Worm (Caenorhabditis elegans) whole organism, L4 larva: ENCODE measurements around the gene cyp-14A2.

Experiments
- T20F7.1 ChIP-seq: fragments of 200-800 bp; sonication (Bioruptor generic); optimal IDR thresholded peaks from 2 replicates; lab custom pipeline; 2018; ENCODE audit warnings: mild to moderate bottlenecking, missing genetic modification characterization, missing compliant biosample characterization
- Y105C5A.15 ChIP-seq: fragments of 200-800 bp; sonication (Bioruptor generic); IDR thresholded peaks from 2 replicates; pipeline ENCODE4 v1.3.6; 2022; ENCODE audit warnings: missing genetic modification characterization, missing compliant biosample characterization
- Y48G9A.11 ChIP-seq: fragments of 200-800 bp; sonication (Bioruptor generic); IDR thresholded peaks from 2 replicates; pipeline ENCODE4 v1.3.6; 2022; ENCODE audit warnings: missing genetic modification reagents, missing genetic modification characterization, missing compliant biosample characterization
- Y75B8A.6 ChIP-seq: fragments of 200-800 bp; sonication (Bioruptor generic); IDR thresholded peaks from 2 replicates; pipeline ENCODE4 v1.3.6; 2022; ENCODE audit warnings: missing genetic modification reagents, missing genetic modification characterization, missing compliant biosample characterization
- aly-2 ChIP-seq: sonication (generic microtip); optimal IDR thresholded peaks from 2 replicates; lab custom pipeline; 2018; ENCODE audit warnings: missing biosample characterization, missing genetic modification characterization
- ama-1 ChIP-seq: fragments of 150-350 bp; optimal IDR thresholded peaks from 2 replicates; lab custom pipeline; 2014; ENCODE audit warnings: inconsistent platforms, mixed read lengths
- arid-1 ChIP-seq: fragments of 200-800 bp; sonication (Bioruptor generic); conservative IDR thresholded peaks from 2 replicates; pipeline ENCODE4 v1.3.6; 2022; ENCODE audit warnings: missing genetic modification reagents, missing genetic modification characterization, missing compliant biosample characterization
- attf-4 ChIP-seq: sonication (generic microtip); optimal IDR thresholded peaks from 3 replicates; lab custom pipeline; 2017; ENCODE audit warnings: missing biosample characterization, missing genetic modification characterization
- ceh-20 ChIP-seq: fragments of 200-800 bp; sonication (Bioruptor generic); IDR thresholded peaks from 2 replicates; pipeline ENCODE4 v1.3.6; 2022; ENCODE audit warnings: missing genetic modification reagents, missing genetic modification characterization, missing compliant biosample characterization
- ceh-32 ChIP-seq: sonication (generic microtip); optimal IDR thresholded peaks from 2 replicates; lab custom pipeline; 2016; ENCODE audit warnings: mild to moderate bottlenecking, missing genetic modification characterization, missing compliant biosample characterization; ENCODE audit not compliant: poor library complexity
- ceh-62 ChIP-seq: sonication (generic microtip); optimal IDR thresholded peaks from 2 replicates; lab custom pipeline; 2017; ENCODE audit warnings: missing biosample characterization, missing genetic modification characterization
- ces-1 ChIP-seq: fragments of 150-350 bp; sonication (generic microtip); optimal IDR thresholded peaks from 4 replicates; lab custom pipeline; 2014; ENCODE audit warnings: missing biosample characterization, missing genetic modification reagents, missing genetic modification characterization
- daf-16 ChIP-seq, 3 experiments: sonication (generic microtip); optimal IDR thresholded peaks; 2 replicates each; lab custom pipeline; 2016 to 2017; ENCODE audit warnings: missing genetic modification characterization in 3 of 3, missing genetic modification reagents in 3 of 3, mild to moderate bottlenecking in 2 of 3, missing compliant biosample characterization in 2 of 3, missing biosample characterization in 1 of 3, moderate library complexity in 1 of 3
- dmd-6 ChIP-seq: fragments of 200-800 bp; sonication (Bioruptor generic); IDR thresholded peaks from 2 replicates; pipeline ENCODE4 v1.3.6; 2022; ENCODE audit warnings: missing genetic modification reagents, missing genetic modification characterization, missing compliant biosample characterization
- dmd-8 ChIP-seq: fragments of 200-800 bp; sonication (Bioruptor generic); IDR thresholded peaks from 2 replicates; pipeline ENCODE4 v1.3.6; 2022; ENCODE audit warnings: missing genetic modification characterization, missing compliant biosample characterization
- dve-1 ChIP-seq: sonication (generic microtip); optimal IDR thresholded peaks from 2 replicates; lab custom pipeline; 2017; ENCODE audit warnings: antibody characterized with exemption, mild to moderate bottlenecking, missing genetic modification characterization, missing compliant biosample characterization; ENCODE audit not compliant: insufficient read depth
- egl-27 ChIP-seq: sonication (generic microtip); optimal IDR thresholded peaks from 3 replicates; lab custom pipeline; 2017; ENCODE audit warnings: missing biosample characterization, missing genetic modification reagents, missing genetic modification characterization
- egl-43 ChIP-seq: fragments of 200-800 bp; sonication (Bioruptor generic); IDR thresholded peaks from 2 replicates; pipeline ENCODE4 v1.3.6; 2022; ENCODE audit warnings: missing genetic modification reagents, missing genetic modification characterization, missing compliant biosample characterization
- fkh-10 ChIP-seq: fragments of 150-350 bp; optimal IDR thresholded peaks from 2 replicates; lab custom pipeline; 2014; ENCODE audit warnings: missing biosample characterization, missing genetic modification reagents, missing genetic modification characterization
- fos-1 ChIP-seq: fragments of 150-350 bp; optimal IDR thresholded peaks from 2 replicates; lab custom pipeline; 2014; ENCODE audit warnings: missing biosample characterization, missing genetic modification characterization
- hlh-11 ChIP-seq: fragments of 200-800 bp; sonication (Bioruptor generic); optimal IDR thresholded peaks from 2 replicates; lab custom pipeline; 2018; ENCODE audit warnings: mild to moderate bottlenecking, missing genetic modification characterization, missing compliant biosample characterization
- hmg-1.1 ChIP-seq: fragments of 200-800 bp; sonication (Bioruptor generic); IDR thresholded peaks from 2 replicates; pipeline ENCODE4 v1.3.6; 2022; ENCODE audit warnings: missing genetic modification reagents, missing genetic modification characterization, missing compliant biosample characterization
- lim-7 ChIP-seq: fragments of 200-800 bp; sonication (Bioruptor generic); IDR thresholded peaks from 2 replicates; pipeline ENCODE4 v1.3.6; 2022; ENCODE audit warnings: missing genetic modification characterization, missing compliant biosample characterization
- lin-1 ChIP-seq: fragments of 200-800 bp; sonication (Bioruptor generic); IDR thresholded peaks from 2 replicates; pipeline ENCODE4 v1.3.6; 2022; ENCODE audit warnings: missing genetic modification reagents, missing genetic modification characterization, missing compliant biosample characterization
- lin-13 ChIP-seq: fragments of 150-350 bp; optimal IDR thresholded peaks from 2 replicates; lab custom pipeline; 2014; ENCODE audit warnings: missing biosample characterization, missing genetic modification reagents, missing genetic modification characterization
- lin-15B ChIP-seq: fragments of 150-350 bp; sonication (generic microtip); optimal IDR thresholded peaks from 3 replicates; lab custom pipeline; 2014; ENCODE audit warnings: missing biosample characterization, missing genetic modification characterization
- lin-29 ChIP-seq: fragments of 200-800 bp; sonication (Bioruptor generic); IDR thresholded peaks from 2 replicates; pipeline ENCODE4 v1.3.6; 2022; ENCODE audit warnings: missing genetic modification reagents, missing genetic modification characterization, missing compliant biosample characterization
- lin-38 ChIP-seq: fragments of 200-800 bp; sonication (Bioruptor generic); IDR thresholded peaks from 2 replicates; pipeline ENCODE4 v1.3.6; 2022; ENCODE audit warnings: missing genetic modification reagents, missing genetic modification characterization, missing compliant biosample characterization
- lsy-2 ChIP-seq, 2 experiments: fragments of 150-350 bp in 1 of 2; sonication (generic microtip) in 1 of 2; optimal IDR thresholded peaks; 2 replicates each; lab custom pipeline; 2014 to 2017; ENCODE audit warnings: missing biosample characterization in 2 of 2, missing genetic modification characterization in 2 of 2
- madf-9 ChIP-seq: fragments of 200-800 bp; sonication (Bioruptor generic); conservative IDR thresholded peaks from 2 replicates; pipeline ENCODE4 v1.3.6; 2022; ENCODE audit warnings: missing genetic modification reagents, missing genetic modification characterization, missing compliant biosample characterization
- mdl-1 ChIP-seq, 2 experiments: fragments of 150-350 bp in 1 of 2; sonication (generic microtip) in 1 of 2; optimal IDR thresholded peaks; 2 replicates each; lab custom pipeline; 2014 to 2017; ENCODE audit warnings: missing biosample characterization in 2 of 2, missing genetic modification characterization in 2 of 2
- mep-1 ChIP-seq: fragments of 150-350 bp; sonication (generic microtip); optimal IDR thresholded peaks from 3 replicates; lab custom pipeline; 2014; ENCODE audit warnings: missing biosample characterization, missing genetic modification characterization
- mes-2 ChIP-seq: sonication (generic microtip); optimal IDR thresholded peaks from 2 replicates; lab custom pipeline; 2016; ENCODE audit warnings: missing genotype, mild to moderate bottlenecking, missing genetic modification characterization, missing compliant biosample characterization; ENCODE audit not compliant: poor library complexity, severe bottlenecking
- mxl-2 ChIP-seq: fragments of 200-800 bp; sonication (Bioruptor generic); conservative IDR thresholded peaks from 2 replicates; pipeline ENCODE4 v1.3.6; 2022; ENCODE audit warnings: missing genetic modification reagents, missing genetic modification characterization, missing compliant biosample characterization
- nhr-10 ChIP-seq: fragments of 150-350 bp; optimal IDR thresholded peaks from 2 replicates; lab custom pipeline; 2014; ENCODE audit warnings: missing biosample characterization, missing genetic modification characterization
- nhr-102 ChIP-seq: sonication (generic microtip); optimal IDR thresholded peaks from 2 replicates; lab custom pipeline; 2016; ENCODE audit warnings: mild to moderate bottlenecking, missing genetic modification characterization, moderate library complexity, missing compliant biosample characterization
- nhr-28 ChIP-seq: fragments of 150-350 bp; optimal IDR thresholded peaks from 2 replicates; lab custom pipeline; 2014; ENCODE audit warnings: missing biosample characterization, missing genetic modification characterization
- nhr-42 ChIP-seq: fragments of 200-800 bp; sonication (Bioruptor generic); IDR thresholded peaks from 2 replicates; pipeline ENCODE4 v1.3.6; 2022; ENCODE audit warnings: missing genetic modification characterization, missing compliant biosample characterization
- nhr-76 ChIP-seq: fragments of 150-350 bp; optimal IDR thresholded peaks from 2 replicates; lab custom pipeline; 2014; ENCODE audit warnings: missing biosample characterization, missing genetic modification characterization
- pqm-1 ChIP-seq: sonication (generic microtip); optimal IDR thresholded peaks from 2 replicates; lab custom pipeline; 2017; ENCODE audit warnings: missing biosample characterization, missing genetic modification characterization
- saeg-2 ChIP-seq: fragments of 200-800 bp; sonication (Bioruptor generic); IDR thresholded peaks from 2 replicates; pipeline ENCODE4 v1.3.6; 2022; ENCODE audit warnings: missing genetic modification reagents, missing genetic modification characterization, missing compliant biosample characterization
- set-16 ChIP-seq: fragments of 200-800 bp; sonication (Bioruptor generic); IDR thresholded peaks from 2 replicates; pipeline ENCODE4 v1.3.6; 2022; ENCODE audit warnings: missing genetic modification reagents, missing genetic modification characterization, missing compliant biosample characterization
- snpc-1.2 ChIP-seq: fragments of 200-800 bp; sonication (Bioruptor generic); IDR thresholded peaks from 2 replicates; pipeline ENCODE4 v1.3.6; 2022; ENCODE audit warnings: missing genetic modification reagents, missing genetic modification characterization, missing compliant biosample characterization
- snpc-4 ChIP-seq: fragments of 150-350 bp; optimal IDR thresholded peaks from 2 replicates; lab custom pipeline; 2014; ENCODE audit warnings: missing biosample characterization, missing genetic modification characterization
- tra-1 ChIP-seq: fragments of 200-800 bp; sonication (Bioruptor generic); IDR thresholded peaks from 2 replicates; pipeline ENCODE4 v1.3.6; 2022; ENCODE audit warnings: missing genetic modification reagents, missing genetic modification characterization, missing compliant biosample characterization
- unc-62 ChIP-seq, 3 experiments: fragments of 150-350 bp in 1 of 3; sonication (generic microtip); optimal IDR thresholded peaks in 2 of 3; peaks in 1 of 3; 1 replicate in 1 of 3; 2 replicates in 2 of 3; lab custom pipeline; 2014 to 2017; ENCODE audit warnings: missing biosample characterization in 3 of 3, missing genetic modification characterization in 3 of 3, missing genetic modification reagents in 3 of 3, missing genotype in 1 of 3
- zfp-2 ChIP-seq: sonication (generic microtip); optimal IDR thresholded peaks from 2 replicates; lab custom pipeline; 2016; ENCODE audit warnings: mild to moderate bottlenecking, missing genetic modification characterization, missing compliant biosample characterization
- zip-11 ChIP-seq: fragments of 200-800 bp; sonication (Bioruptor generic); IDR thresholded peaks from 2 replicates; pipeline ENCODE4 v1.3.6; 2022; ENCODE audit warnings: missing genetic modification characterization, missing compliant biosample characterization
- zip-2 ChIP-seq: fragments of 150-350 bp; optimal IDR thresholded peaks from 2 replicates; lab custom pipeline; 2014; ENCODE audit warnings: missing biosample characterization, missing genetic modification characterization
- ztf-7 ChIP-seq: fragments of 150-350 bp; optimal IDR thresholded peaks from 2 replicates; lab custom pipeline; 2014; ENCODE audit warnings: missing biosample characterization, missing genetic modification characterization

cyp-14A2 gene

ce11 chrX:13264550-13264949, 4.9 kb downstream of the cyp-14A2 start (continued):
- TF ChIP-seq hmg-1.1 (GFP tag; lab: Robert Waterston, UW) = peak; percentile 96
- TF ChIP-seq dmd-6 = peak; percentile 71
- TF ChIP-seq daf-16 (GFP tag; optimal IDR thresholded peaks at IDR 0.05; lab: Kevin White, UChicago) = peak; percentile 59 to 81
- peak; percentile 44 for TF ChIP-seq daf-16 (tag; optimal IDR thresholded peaks at IDR 0.05; lab: Kevin White, UChicago)
- TF ChIP-seq lin-15B (tag; lab: Kevin White, UChicago) = no peak
- TF ChIP-seq attf-4 (tag; lab: Kevin White, UChicago) = no peak
- no peak for TF ChIP-seq pqm-1 (tag; lab: Kevin White, UChicago)
- peak in 1 of 2 experiments; percentile 78 for TF ChIP-seq unc-62 (GFP tag; optimal IDR thresholded peaks at IDR 0.05 in 1 of 2; lab: Kevin White, UChicago)
- TF ChIP-seq unc-62 (tag; optimal IDR thresholded peaks at IDR 0.05; lab: Kevin White, UChicago) = no peak
- TF ChIP-seq snpc-1.2 = peak; percentile 89
- TF ChIP-seq dve-1 = peak; percentile 70
- peak; percentile 63 for TF ChIP-seq fkh-10
- TF ChIP-seq ceh-62 (tag; lab: Kevin White, UChicago) = no peak
- peak; percentile 62; the same call in 1 of the 2 replicates for TF ChIP-seq Y105C5A.15
- no peak for TF ChIP-seq lin-38
- TF ChIP-seq lim-7 (GFP tag; lab: Robert Waterston, UW) = peak; percentile 94
- TF ChIP-seq mxl-2 (GFP tag; lab: Robert Waterston, UW) = peak; percentile 79; the same call in 1 of the 2 replicates
- TF ChIP-seq nhr-10 = no peak
- TF ChIP-seq fos-1 = no peak
- TF ChIP-seq nhr-42 = 0 out of 2 replicates have a peak, but pooled peaks have one; percentile 71
- peak; percentile 90 for TF ChIP-seq madf-9 (GFP tag; lab: Robert Waterston, UW)
- no peak for TF ChIP-seq nhr-76 (tag; lab: Kevin White, UChicago)
- TF ChIP-seq mep-1 (tag; lab: Kevin White, UChicago) = no peak
- TF ChIP-seq zip-2 (tag; lab: Kevin White, UChicago) = peak; percentile 40
- TF ChIP-seq egl-43 (GFP tag; lab: Robert Waterston, UW) = peak; percentile 95
- TF ChIP-seq set-16 (GFP tag; lab: Robert Waterston, UW) = no peak
- TF ChIP-seq lin-29 (GFP tag; lab: Robert Waterston, UW) = peak; percentile 74; the same call in 1 of the 2 replicates
- TF ChIP-seq ceh-32 (tag; lab: Kevin White, UChicago) = peak; percentile 45
- TF ChIP-seq snpc-4 = no peak
- peak; percentile 67; the same call in 1 of the 2 replicates for TF ChIP-seq tra-1
- peak; percentile 76 for TF ChIP-seq ztf-7 (tag; lab: Kevin White, UChicago)
- TF ChIP-seq T20F7.1 (GFP tag; lab: Kevin White, UChicago) = no peak
- no peak for TF ChIP-seq egl-27 (tag; lab: Kevin White, UChicago)
- peak; percentile 75 for TF ChIP-seq Y48G9A.11
- no peak for TF ChIP-seq lsy-2 (tag; optimal IDR thresholded peaks at IDR 0.05; lab: Kevin White, UChicago)
- peak; percentile 65; the same call in 1 of the 2 replicates for TF ChIP-seq zip-11 (GFP tag; lab: Robert Waterston, UW)
- no peak for TF ChIP-seq aly-2 (tag; lab: Kevin White, UChicago)
- peak; percentile 70 for TF ChIP-seq nhr-102
- TF ChIP-seq lin-13 = peak; percentile 55
- no peak for TF ChIP-seq ces-1 (GFP tag; lab: Kevin White, UChicago)
- peak; percentile 77 for TF ChIP-seq saeg-2 (GFP tag; lab: Robert Waterston, UW)
- peak; percentile 41 for TF ChIP-seq hlh-11 (tag; lab: Kevin White, UChicago)
- no peak for TF ChIP-seq ama-1 (lab: Kevin White, UChicago)
- peak; percentile 79; the same call in 1 of the 2 replicates for TF ChIP-seq Y75B8A.6
- TF ChIP-seq ceh-20 = peak; percentile 59; the same call in 1 of the 2 replicates
- peak; percentile 87 for TF ChIP-seq dmd-8 (GFP tag; lab: Robert Waterston, UW)
- no peak for TF ChIP-seq mes-2 (tag; lab: Kevin White, UChicago)
- TF ChIP-seq arid-1 = peak; percentile 93
- peak; percentile 22 to 72 for TF ChIP-seq mdl-1 (tag; optimal IDR thresholded peaks at IDR 0.05; lab: Kevin White, UChicago)
- no peak for TF ChIP-seq zfp-2 (tag; lab: Kevin White, UChicago)
- peak; percentile 46 for TF ChIP-seq nhr-28 (tag; lab: Kevin White, UChicago)
- peak; percentile 67; the same call in 1 of the 2 replicates for TF ChIP-seq lin-1
